Worm (Caenorhabditis elegans) whole organism, L1 larva: ENCODE results near the gene dot-1.4.

Experiments
- ceh-82 ChIP-seq, 3 experiments: fragments of 150-350 bp in 1 of 3; sonication (generic microtip) in 2 of 3; optimal IDR thresholded peaks; 2 replicates each; lab custom pipeline; 2014 to 2017; ENCODE audit warnings: missing biosample characterization in 3 of 3, missing genetic modification characterization in 3 of 3
- fkh-10 ChIP-seq: sonication (generic microtip); optimal IDR thresholded peaks from 2 replicates; lab custom pipeline; 2017; ENCODE audit warnings: missing biosample characterization, missing genetic modification reagents, missing genetic modification characterization
- mef-2 ChIP-seq: fragments of 150-350 bp; optimal IDR thresholded peaks from 2 replicates; lab custom pipeline; 2014; ENCODE audit warnings: missing biosample characterization, missing genetic modification characterization
- nhr-11 ChIP-seq: fragments of 150-350 bp; optimal IDR thresholded peaks from 2 replicates; lab custom pipeline; 2014; ENCODE audit warnings: missing biosample characterization, missing genetic modification characterization
- pqm-1 ChIP-seq: sonication (generic microtip); optimal IDR thresholded peaks from 3 replicates; lab custom pipeline; 2017; ENCODE audit warnings: missing biosample characterization, missing genetic modification characterization
- unc-62 ChIP-seq: fragments of 150-350 bp; optimal IDR thresholded peaks from 2 replicates; lab custom pipeline; 2014; ENCODE audit warnings: missing biosample characterization, missing genetic modification reagents, missing genetic modification characterization
- zag-1 ChIP-seq: fragments of 150-350 bp; optimal IDR thresholded peaks from 2 replicates; lab custom pipeline; 2014; ENCODE audit warnings: missing biosample characterization, missing genetic modification characterization
- ztf-11 ChIP-seq, 2 experiments: sonication (generic microtip); optimal IDR thresholded peaks; 2 replicates each; lab custom pipeline; 2016 to 2017; ENCODE audit warnings: missing genetic modification characterization in 2 of 2, missing biosample characterization in 1 of 2, missing compliant biosample characterization in 1 of 2

- TF ChIP-seq unc-62 (GFP tag; lab: Kevin White, UChicago) (no peak), fkh-10 (GFP tag; lab: Kevin White, UChicago) (peak; percentile 15), nhr-11 (tag; lab: Kevin White, UChicago) (no peak), pqm-1 (tag; lab: Kevin White, UChicago) (no peak), ceh-82 (tag; optimal IDR thresholded peaks at IDR 0.05; lab: Kevin White, UChicago) (peak in 1 of 3 experiments; percentile 18), ztf-11 (tag; optimal IDR thresholded peaks at IDR 0.05; lab: Kevin White, UChicago) (no peak), zag-1 (no peak), mef-2 (tag; lab: Kevin White, UChicago) (no peak)
Observed at ce11 chrX:11899031-11899430, 32.4 kb downstream of the dot-1.4 start.
